Worm (Caenorhabditis elegans): ENCODE measurements around the gene C30G12.2.
A peak's percentile ranks its signal among the peaks of the same experiment; 100 is the strongest.

C30G12.2 gene

ce11 chrII:7305558-7305957, 15.3 kb downstream of the C30G12.2 start, which contains the start of gene brf-1:
Gene brf-1, plus strand, starts transcription at chrII:7305858.
- TF ChIP-seq nhr-67 (tag; optimal IDR thresholded peaks at IDR 0.05) (no peak), elt-1 (tag; optimal IDR thresholded peaks at IDR 0.05) (no peak), lsy-12 (tag; optimal IDR thresholded peaks at IDR 0.05) (no peak), fkh-2 (tag; optimal IDR thresholded peaks at IDR 0.05) (no peak), nhr-11 (tag; optimal IDR thresholded peaks at IDR 0.05) (no peak), nhr-76 (tag; optimal IDR thresholded peaks at IDR 0.05) (no peak), daf-12 (tag; optimal IDR thresholded peaks at IDR 0.05) (no peak), nhr-77 (tag; optimal IDR thresholded peaks at IDR 0.05) (no peak)

DNA sequence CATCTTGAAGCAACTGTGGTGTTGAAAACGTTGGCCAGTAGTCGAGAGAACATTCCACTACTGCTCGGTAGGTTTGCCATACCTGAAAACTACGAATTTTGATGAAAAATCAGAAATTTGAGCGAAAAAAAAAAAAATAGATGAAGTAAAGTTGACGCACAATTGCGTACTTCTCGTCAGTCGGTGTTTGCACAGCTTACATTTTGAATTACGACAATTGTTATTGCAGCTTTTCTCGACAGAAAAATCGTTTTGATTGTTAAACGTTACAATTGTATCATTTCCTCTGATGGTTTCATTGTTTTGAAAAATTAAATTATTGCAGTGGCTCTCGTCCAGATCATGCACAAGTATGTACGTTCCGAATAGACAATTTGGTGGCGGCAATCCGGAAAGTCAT, 19.8 kb downstream of the C30G12.2 start, which contains the start of the genes F45E12.5 and cnep-1:
Gene F45E12.5, minus strand, starts transcription at position 93 of the 400 bp plus-strand sequence.
Gene cnep-1, plus strand, starts transcription at position 326 of the 400 bp plus-strand sequence.
- no peak for TF ChIP-seq nhr-12 (tag; optimal IDR thresholded peaks at IDR 0.05)
- peak; percentile 31 for TF ChIP-seq pha-4 (tag; optimal IDR thresholded peaks at IDR 0.05)

DNA sequence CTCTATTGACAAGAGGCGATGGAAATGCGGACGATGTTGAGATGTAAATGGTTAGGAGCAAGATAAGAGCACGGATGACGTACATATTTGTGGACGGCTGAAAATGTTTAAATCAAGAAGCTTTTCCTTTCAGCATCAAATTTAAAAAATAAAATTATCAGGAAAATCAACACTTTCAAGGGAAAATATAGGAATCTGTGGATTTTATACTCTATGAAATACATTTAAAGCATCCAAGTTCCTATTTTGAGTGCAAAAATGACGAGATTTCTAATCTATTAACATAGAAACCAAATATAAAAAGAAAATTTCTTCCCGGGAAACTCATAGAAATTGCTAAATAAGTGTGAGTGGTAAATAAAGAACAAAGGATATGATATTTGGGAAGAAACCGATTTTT, 23.9 kb downstream of the C30G12.2 start, which contains the start of gene F45E12.6:
Gene F45E12.6, minus strand, starts transcription at position 101 of the 400 bp plus-strand sequence.
- TF ChIP-seq nhr-77 (tag; optimal IDR thresholded peaks at IDR 0.05), result no peak
- no peak for TF ChIP-seq lin-39 (tag; optimal IDR thresholded peaks at IDR 0.05)
- no peak for TF ChIP-seq nhr-67 (tag; optimal IDR thresholded peaks at IDR 0.05)
- no peak for TF ChIP-seq snpc-4 (tag; optimal IDR thresholded peaks at IDR 0.05)
- no peak for TF ChIP-seq nhr-11 (tag; optimal IDR thresholded peaks at IDR 0.05)
- TF ChIP-seq ceh-82 (tag; optimal IDR thresholded peaks at IDR 0.05), result no peak
- TF ChIP-seq zag-1 (tag; optimal IDR thresholded peaks at IDR 0.05), result no peak
- no peak for TF ChIP-seq eor-1 (tag; optimal IDR thresholded peaks at IDR 0.05)

DNA sequence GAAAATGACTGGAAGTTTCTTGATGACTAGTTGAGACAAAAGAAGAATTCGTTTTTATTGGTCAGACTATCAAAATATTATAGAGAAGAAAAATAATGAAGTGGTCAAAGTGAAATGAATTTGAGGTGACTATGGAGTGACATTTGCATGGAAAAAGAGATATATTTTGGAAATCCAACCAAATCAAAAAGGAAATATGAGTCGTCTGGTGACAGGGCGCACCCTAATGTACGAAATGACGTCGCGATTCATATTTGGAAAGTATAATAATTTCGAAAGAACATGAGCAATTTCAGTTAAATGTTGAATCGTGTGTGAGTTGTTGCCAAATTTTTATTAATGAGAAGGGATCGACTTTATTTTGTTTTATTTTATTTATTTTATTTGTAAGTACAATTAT, 27.2 kb downstream of the C30G12.2 start, which contains the start of gene F21D12.2:
Gene F21D12.2, plus strand, starts transcription at position 301 of the 400 bp plus-strand sequence.
- TF ChIP-seq eor-1 (tag; optimal IDR thresholded peaks at IDR 0.05) (no peak), ztf-4 (tag; optimal IDR thresholded peaks at IDR 0.05) (no peak), fkh-10 (GFP tag; optimal IDR thresholded peaks at IDR 0.05) (no peak), egl-27 (tag; optimal IDR thresholded peaks at IDR 0.05) (no peak), ceh-28 (tag; optimal IDR thresholded peaks at IDR 0.05) (no peak), unc-62 (GFP tag; optimal IDR thresholded peaks at IDR 0.05) (no peak), nhr-11 (tag; optimal IDR thresholded peaks at IDR 0.05) (no peak), sea-2 (GFP tag; optimal IDR thresholded peaks at IDR 0.05) (no peak), nhr-25 (tag; optimal IDR thresholded peaks at IDR 0.05) (no peak), fkh-2 (tag; optimal IDR thresholded peaks at IDR 0.05) (no peak), pqm-1 (tag; optimal IDR thresholded peaks at IDR 0.05) (no peak), unc-39 (tag; optimal IDR thresholded peaks at IDR 0.05) (no peak), mdl-1 (tag; optimal IDR thresholded peaks at IDR 0.05) (no peak)

DNA sequence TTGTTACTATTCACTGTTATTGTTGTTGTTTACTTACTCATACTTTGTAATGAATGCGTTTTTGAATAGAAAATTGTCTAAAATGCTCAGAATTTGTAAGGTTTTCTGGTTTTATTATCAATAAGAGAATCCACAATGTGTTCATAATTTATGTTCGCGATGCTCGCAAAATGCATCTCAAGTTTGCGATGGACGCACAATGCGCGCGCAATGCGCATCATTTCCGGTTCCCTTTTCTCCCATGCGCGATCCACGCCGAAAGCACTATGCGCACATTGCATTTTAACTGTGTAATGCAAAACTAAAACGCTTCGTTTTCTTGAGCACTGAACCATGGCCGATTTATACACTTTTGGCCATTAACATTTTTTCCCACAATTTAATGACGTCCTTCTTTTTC, 29.2 kb downstream of the C30G12.2 start:
- peak; percentile 58 for TF ChIP-seq lsy-12 (tag; optimal IDR thresholded peaks at IDR 0.05)
- TF ChIP-seq ceh-82 (tag; optimal IDR thresholded peaks at IDR 0.05), result no peak
- TF ChIP-seq nhr-43 (tag; optimal IDR thresholded peaks at IDR 0.05; ENCODE audit: poor library complexity, severe bottlenecking), result peak; percentile 25
- no peak for TF ChIP-seq mdl-1 (tag; optimal IDR thresholded peaks at IDR 0.05)

- TF ChIP-seq nfya-1 (tag; optimal IDR thresholded peaks at IDR 0.05; ENCODE audit: insufficient read depth), result peak; percentile 20
- peak; percentile 67 for TF ChIP-seq nhr-11 (tag; optimal IDR thresholded peaks at IDR 0.05)
- no peak for TF ChIP-seq nhr-67 (tag; optimal IDR thresholded peaks at IDR 0.05)
- no peak for TF ChIP-seq lin-15B (tag; optimal IDR thresholded peaks at IDR 0.05)
- TF ChIP-seq unc-62 (GFP tag; optimal IDR thresholded peaks at IDR 0.05), result peak; percentile 79
- peak; percentile 66 for TF ChIP-seq lin-39 (tag; optimal IDR thresholded peaks at IDR 0.05)
- peak; percentile 21 for TF ChIP-seq snpc-4 (tag; optimal IDR thresholded peaks at IDR 0.05)
- peak; percentile 11 for TF ChIP-seq egl-5 (tag; optimal IDR thresholded peaks at IDR 0.05)
These were observed 33.1 kb downstream of the C30G12.2 start for ce11 chrII:7323317-7323716.

DNA sequence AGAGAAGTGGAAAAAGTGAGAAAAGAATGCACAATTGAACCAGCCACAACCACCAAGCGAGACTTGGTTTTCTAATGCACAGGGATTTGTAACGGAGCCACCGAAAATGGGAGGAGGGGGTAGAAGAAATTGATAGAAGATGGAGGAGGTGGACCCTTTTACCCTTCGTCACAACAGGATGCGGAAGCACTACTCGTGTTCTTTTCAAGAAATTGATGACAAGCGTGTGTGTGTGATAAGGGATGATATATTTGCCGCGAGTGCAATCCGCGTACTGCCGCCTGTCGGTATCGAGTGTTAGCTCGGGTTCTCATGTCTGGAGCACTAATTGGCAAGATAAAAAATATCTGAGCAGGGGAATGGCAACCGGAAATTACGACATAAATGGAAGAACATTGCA, 33.7 kb downstream of the C30G12.2 start, which contains the start of gene F21D12.3:
Gene F21D12.3, minus strand, starts transcription at position 101 of the 400 bp plus-strand sequence.
- TF ChIP-seq fkh-2 (tag; optimal IDR thresholded peaks at IDR 0.05) (no peak), nhr-12 (tag; optimal IDR thresholded peaks at IDR 0.05) (no peak), daf-12 (tag; optimal IDR thresholded peaks at IDR 0.05) (no peak), ama-1 (optimal IDR thresholded peaks at IDR 0.05) (peak; percentile 8), egl-5 (tag; optimal IDR thresholded peaks at IDR 0.05) (no peak), unc-62 (GFP tag; optimal IDR thresholded peaks at IDR 0.05) (no peak)
